Worm (Caenorhabditis elegans): Measurements from ENCODE around the gene vha-9.
A peak's percentile ranks its signal among the peaks of the same experiment; 100 is the strongest.

Gene vha-9

ce11 chrII:10308726-10309125 lies 5.2 kb upstream of the vha-9 start, which contains the start of gene gcy-4:
gcy-4 (minus strand) TSS chrII:10308826.
- TF ChIP-seq dao-5 (tag; optimal IDR thresholded peaks at IDR 0.05) (no peak), W03F9.2 (tag; optimal IDR thresholded peaks at IDR 0.05) (no peak), him-1 (tag; optimal IDR thresholded peaks at IDR 0.05) (no peak)

ce11 chrII:10302646-10303045 lies 867 bp downstream of the vha-9 start, which contains the start of gene clpp-1:
clpp-1 (minus strand) TSS chrII:10302842.
- no peak for TF ChIP-seq him-1 (tag; optimal IDR thresholded peaks at IDR 0.05)
- no peak for TF ChIP-seq dao-5 (tag; optimal IDR thresholded peaks at IDR 0.05)
- no peak for TF ChIP-seq W03F9.2 (tag; optimal IDR thresholded peaks at IDR 0.05)

ce11 chrII:10300954-10301353 lies 2.6 kb downstream of the vha-9 start, which contains the start of gene mdt-22:
mdt-22 (plus strand) TSS chrII:10301216.
- TF ChIP-seq W03F9.2 (tag; optimal IDR thresholded peaks at IDR 0.05) = peak; percentile 84
- peak; percentile 59 for TF ChIP-seq him-1 (tag; optimal IDR thresholded peaks at IDR 0.05)
- TF ChIP-seq dao-5 (tag; optimal IDR thresholded peaks at IDR 0.05) = no peak

ce11 chrII:10300082-10300749 lies 3.3 kb downstream of the vha-9 start, which contains the start of gene nep-26:
nep-26 (minus strand) TSS chrII:10300132.
- TF ChIP-seq him-1 (tag; optimal IDR thresholded peaks at IDR 0.05) (no peak), dao-5 (tag; optimal IDR thresholded peaks at IDR 0.05) (no peak), W03F9.2 (tag; optimal IDR thresholded peaks at IDR 0.05) (no peak)

- TF ChIP-seq dao-5 (tag; optimal IDR thresholded peaks at IDR 0.05) (no peak), W03F9.2 (tag; optimal IDR thresholded peaks at IDR 0.05) (no peak), him-1 (tag; optimal IDR thresholded peaks at IDR 0.05) (no peak)
These were observed 9.3 kb downstream of the vha-9 start for ce11 chrII:10294262-10294661.

- TF ChIP-seq him-1 (tag; optimal IDR thresholded peaks at IDR 0.05) (no peak), dao-5 (tag; optimal IDR thresholded peaks at IDR 0.05) (no peak), W03F9.2 (tag; optimal IDR thresholded peaks at IDR 0.05) (no peak)
These were observed 14.6 kb downstream of the vha-9 start for ce11 chrII:10288926-10289325.

DNA sequence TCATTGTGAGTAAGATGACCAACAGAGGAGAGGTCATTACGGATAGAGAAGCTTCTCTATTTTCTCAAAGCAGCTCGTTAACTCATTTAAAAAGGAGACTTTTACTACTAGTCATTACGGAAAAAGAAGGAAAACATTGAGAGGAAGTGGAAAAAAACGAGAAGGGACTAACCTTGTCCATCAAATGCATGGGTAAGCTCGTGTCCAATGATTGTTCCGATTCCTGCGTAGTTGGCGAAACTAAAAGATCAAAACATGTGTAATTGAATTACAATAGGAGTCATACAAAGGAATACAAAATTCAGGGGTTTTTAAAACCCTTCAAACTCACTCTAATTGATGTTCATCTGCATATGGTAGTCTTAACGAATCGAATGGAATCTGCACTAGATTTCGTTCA lies 18.5 kb downstream of the vha-9 start:
- TF ChIP-seq him-1 (tag; optimal IDR thresholded peaks at IDR 0.05) (no peak), dao-5 (tag; optimal IDR thresholded peaks at IDR 0.05) (no peak), W03F9.2 (tag; optimal IDR thresholded peaks at IDR 0.05) (no peak)

DNA sequence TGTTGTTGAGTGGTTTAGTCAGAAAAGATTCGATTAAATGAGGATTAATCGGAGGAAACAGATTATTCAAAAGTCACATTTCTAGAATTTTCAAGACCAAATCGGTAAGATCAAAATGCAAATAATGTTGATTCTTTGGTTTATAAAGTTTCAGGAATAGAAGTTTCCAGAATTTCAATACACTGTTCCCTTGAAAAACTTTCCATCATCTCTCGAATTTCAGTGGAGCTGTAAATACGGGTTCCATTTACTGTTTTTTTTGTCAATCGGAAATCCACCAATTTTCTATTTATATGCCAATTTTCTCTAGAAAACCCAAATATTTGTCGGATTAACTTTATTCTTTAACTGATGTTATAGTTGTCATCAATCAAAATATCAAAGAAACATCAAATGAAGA lies 20.4 kb downstream of the vha-9 start:
- TF ChIP-seq him-1 (tag; optimal IDR thresholded peaks at IDR 0.05) = no peak
- TF ChIP-seq W03F9.2 (tag; optimal IDR thresholded peaks at IDR 0.05) = no peak
- no peak for TF ChIP-seq dao-5 (tag; optimal IDR thresholded peaks at IDR 0.05)

- TF ChIP-seq W03F9.2 (tag; optimal IDR thresholded peaks at IDR 0.05) (no peak), him-1 (tag; optimal IDR thresholded peaks at IDR 0.05) (no peak), dao-5 (tag; optimal IDR thresholded peaks at IDR 0.05) (no peak)
These were observed 21.8 kb downstream of the vha-9 start for ce11 chrII:10281674-10282073.

DNA sequence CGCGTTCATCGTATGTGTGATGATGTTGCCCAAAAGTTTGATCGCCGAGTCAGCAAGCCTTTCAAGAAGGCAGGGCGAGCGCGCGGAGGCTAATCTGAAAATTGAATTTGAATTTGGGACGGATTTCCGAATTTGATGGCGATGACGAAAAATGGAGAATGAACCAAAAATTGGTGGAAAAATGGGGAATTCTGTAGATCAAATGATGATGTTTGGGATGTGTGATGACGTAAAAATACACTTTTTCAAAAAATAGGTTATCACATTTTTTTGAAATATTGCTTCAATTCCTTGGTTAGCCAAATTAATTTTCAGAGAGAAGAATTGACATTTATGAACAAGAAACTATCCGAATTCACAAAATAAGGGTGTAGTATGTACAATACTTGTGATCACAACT lies 24.0 kb downstream of the vha-9 start, which contains the start of gene ZK971.1:
ZK971.1 (minus strand) TSS at position 101 of the 400 bp plus-strand sequence.
- TF ChIP-seq dao-5 (tag; optimal IDR thresholded peaks at IDR 0.05) (no peak), him-1 (tag; optimal IDR thresholded peaks at IDR 0.05) (no peak), W03F9.2 (tag; optimal IDR thresholded peaks at IDR 0.05) (no peak)

ce11 chrII:10271093-10271492 lies 32.4 kb downstream of the vha-9 start, which contains the start of gene F54B3.4:
F54B3.4 (minus strand) TSS chrII:10271193.
- TF ChIP-seq W03F9.2 (tag; optimal IDR thresholded peaks at IDR 0.05) (no peak), him-1 (tag; optimal IDR thresholded peaks at IDR 0.05) (no peak), dao-5 (tag; optimal IDR thresholded peaks at IDR 0.05) (no peak)

DNA sequence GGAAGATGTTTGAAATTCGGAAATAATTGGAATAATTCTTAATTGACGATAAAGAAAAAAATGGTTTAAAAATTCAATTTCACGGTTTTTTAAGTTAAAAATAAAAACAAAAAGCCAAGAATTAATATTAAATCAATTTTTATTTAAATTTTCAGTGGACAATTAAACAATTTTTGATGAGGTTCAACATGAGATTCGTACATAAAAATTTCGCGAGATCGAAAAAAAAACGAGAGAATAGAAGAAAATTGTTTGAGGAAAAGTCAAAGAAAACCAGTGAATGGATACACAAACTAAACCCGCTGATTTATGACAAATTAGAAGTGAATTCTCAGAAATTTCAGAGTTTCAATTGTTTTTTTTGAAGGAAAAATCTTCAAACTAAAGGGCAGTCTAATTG lies 33.5 kb downstream of the vha-9 start, which contains the start of gene F54B3.2:
F54B3.2 (minus strand) TSS at position 101 of the 400 bp plus-strand sequence.
- TF ChIP-seq him-1 (tag; optimal IDR thresholded peaks at IDR 0.05) (no peak), dao-5 (tag; optimal IDR thresholded peaks at IDR 0.05) (no peak), W03F9.2 (tag; optimal IDR thresholded peaks at IDR 0.05) (no peak)

- TF ChIP-seq dao-5 (tag; optimal IDR thresholded peaks at IDR 0.05) = no peak
- TF ChIP-seq W03F9.2 (tag; optimal IDR thresholded peaks at IDR 0.05) = no peak
- TF ChIP-seq him-1 (tag; optimal IDR thresholded peaks at IDR 0.05) = no peak
These were observed 42.3 kb downstream of the vha-9 start for ce11 chrII:10261261-10261660.

Measured in whole organism, L4/young adult.